Fruit fly (Drosophila melanogaster) whole organism, embryonic: ENCODE measurements around the gene CG42591.
A peak's percentile ranks its signal among the peaks of the same experiment; 100 is the strongest.

Source experiments
- Blimp-1 ChIP-seq: fragments of 200-800 bp; sonication (Bioruptor generic); optimal IDR thresholded peaks from 3 replicates; lab custom pipeline; 2018; ENCODE audit warnings: missing biosample characterization, missing genetic modification characterization, mild to moderate bottlenecking, moderate library complexity, missing genetic modification reagents
- CG10267 ChIP-seq: fragments of 200-800 bp; sonication (Bioruptor generic); optimal IDR thresholded peaks from 2 replicates; lab custom pipeline; 2018; ENCODE audit warnings: missing biosample characterization, mild to moderate bottlenecking, missing genetic modification characterization, moderate library complexity
- CG10959 ChIP-seq: fragments of 200-800 bp; sonication (Bioruptor generic); IDR thresholded peaks from 2 replicates; pipeline ENCODE4 v1.3.6; 2022; ENCODE audit warnings: missing biosample characterization, missing genetic modification characterization
- CG11085 ChIP-seq: fragments of 200-800 bp; sonication (Bioruptor generic); IDR thresholded peaks from 2 replicates; pipeline ENCODE4 v1.3.6; 2022; ENCODE audit warnings: missing biosample characterization, missing genetic modification characterization
- CG12219 ChIP-seq: fragments of 200-800 bp; sonication (Bioruptor generic); optimal IDR thresholded peaks from 3 replicates; lab custom pipeline; 2018; ENCODE audit warnings: missing biosample characterization, mild to moderate bottlenecking, missing genetic modification characterization
- CG12942 ChIP-seq: fragments of 200-800 bp; sonication (Bioruptor generic); optimal IDR thresholded peaks from 3 replicates; lab custom pipeline; 2016; ENCODE audit warnings: missing biosample characterization, missing genetic modification characterization
- CG13287 ChIP-seq: fragments of 200-800 bp; sonication (Bioruptor generic); IDR thresholded peaks from 2 replicates; pipeline ENCODE4 v1.3.6; 2022; ENCODE audit warnings: missing biosample characterization, missing genetic modification characterization; ENCODE audit not compliant: partially characterized antibody
- CG13296 ChIP-seq: fragments of 200-800 bp; sonication (Bioruptor generic); optimal IDR thresholded peaks from 3 replicates; lab custom pipeline; 2018; ENCODE audit warnings: missing biosample characterization, mild to moderate bottlenecking, missing genetic modification characterization
- CG13775 ChIP-seq: fragments of 200-800 bp; sonication (Bioruptor generic); optimal IDR thresholded peaks from 3 replicates; lab custom pipeline; 2017; ENCODE audit warnings: missing biosample characterization, mild to moderate bottlenecking, missing genetic modification characterization
- CG14965 ChIP-seq: fragments of 200-800 bp; sonication (Bioruptor generic); optimal IDR thresholded peaks from 2 replicates; lab custom pipeline; 2016; ENCODE audit warnings: missing biosample characterization, missing genetic modification characterization, borderline replicate concordance
- CG15269 ChIP-seq: fragments of 200-800 bp; sonication (Bioruptor generic); optimal IDR thresholded peaks from 2 replicates; lab custom pipeline; 2018; ENCODE audit warnings: missing biosample characterization, mild to moderate bottlenecking, missing genetic modification characterization, moderate library complexity
- CG15601 ChIP-seq: fragments of 200-800 bp; sonication (Bioruptor generic); optimal IDR thresholded peaks from 3 replicates; lab custom pipeline; 2019; ENCODE audit warnings: missing biosample characterization, mild to moderate bottlenecking, missing genetic modification characterization, moderate library complexity
- CG17912 ChIP-seq: fragments of 200-800 bp; sonication (Bioruptor generic); optimal IDR thresholded peaks from 2 replicates; lab custom pipeline; 2018; ENCODE audit warnings: missing biosample characterization, mild to moderate bottlenecking, missing genetic modification characterization
- CG3065 ChIP-seq: fragments of 200-800 bp; sonication (Bioruptor generic); optimal IDR thresholded peaks from 2 replicates; lab custom pipeline; 2016; ENCODE audit warnings: missing biosample characterization, missing genetic modification characterization
- CG31365 ChIP-seq: fragments of 200-800 bp; sonication (Bioruptor generic); optimal IDR thresholded peaks from 2 replicates; lab custom pipeline; 2018; ENCODE audit warnings: missing biosample characterization, mild to moderate bottlenecking, missing genetic modification characterization
- CG31388 ChIP-seq: fragments of 200-800 bp; sonication (Bioruptor generic); optimal IDR thresholded peaks from 2 replicates; lab custom pipeline; 2016; ENCODE audit warnings: missing biosample characterization, missing genetic modification characterization
- CG5180 ChIP-seq: fragments of 200-800 bp; sonication (Bioruptor generic); optimal IDR thresholded peaks from 3 replicates; lab custom pipeline; 2017; ENCODE audit warnings: missing biosample characterization, missing genetic modification characterization, mild to moderate bottlenecking, moderate library complexity, missing genetic modification reagents
- CG6689 ChIP-seq: fragments of 200-800 bp; sonication (Bioruptor generic); IDR thresholded peaks from 2 replicates; pipeline ENCODE4 v1.3.6; 2022; ENCODE audit warnings: missing biosample characterization, missing genetic modification characterization
- CG7372 ChIP-seq: fragments of 200-800 bp; sonication (Bioruptor generic); IDR thresholded peaks from 2 replicates; pipeline ENCODE4 v1.3.6; 2022; ENCODE audit warnings: missing biosample characterization, missing genetic modification characterization
- Chrac-16 ChIP-seq: fragments of 200-800 bp; sonication (Bioruptor generic); optimal IDR thresholded peaks from 3 replicates; lab custom pipeline; 2016; ENCODE audit warnings: missing biosample characterization, missing genetic modification characterization
- Dad ChIP-seq: fragments of 200-800 bp; sonication (Bioruptor generic); optimal IDR thresholded peaks from 3 replicates; lab custom pipeline; 2016; ENCODE audit warnings: missing biosample characterization, missing genetic modification characterization
- Dip3 ChIP-seq: fragments of 200-800 bp; sonication (Bioruptor generic); optimal IDR thresholded peaks from 3 replicates; lab custom pipeline; 2016; ENCODE audit warnings: missing biosample characterization, missing genetic modification characterization
- E2f1 ChIP-seq: fragments of 200-800 bp; sonication (Bioruptor generic); IDR thresholded peaks from 2 replicates; pipeline ENCODE4 v1.3.6; 2022; ENCODE audit warnings: missing biosample characterization, missing genetic modification characterization
- E2f2 ChIP-seq: fragments of 200-800 bp; sonication (Bioruptor generic); IDR thresholded peaks from 2 replicates; pipeline ENCODE4 v1.3.6; 2022; ENCODE audit warnings: missing biosample characterization, missing genetic modification characterization
- Eip74EF ChIP-seq, 2 experiments: fragments of 200-800 bp in 1 of 2; fragments of >200 bp in 1 of 2; sonication (Bioruptor generic) in 1 of 2; optimal IDR thresholded peaks; 2 replicates each; lab custom pipeline; 2017 to 2019; ENCODE audit warnings: missing biosample characterization in 2 of 2, missing genetic modification characterization in 2 of 2, mild to moderate bottlenecking in 1 of 2, moderate library complexity in 1 of 2
- Fer1 ChIP-seq: fragments of 200-800 bp; sonication (Bioruptor generic); optimal IDR thresholded peaks from 2 replicates; lab custom pipeline; 2017; ENCODE audit warnings: missing biosample characterization, mild to moderate bottlenecking, missing genetic modification characterization
- HLH3B ChIP-seq: fragments of 200-800 bp; sonication (Bioruptor generic); IDR thresholded peaks from 2 replicates; pipeline ENCODE4 v1.3.6; 2022; ENCODE audit warnings: missing biosample characterization, missing genetic modification characterization
- Hmr ChIP-seq: fragments of 200-800 bp; sonication (Bioruptor generic); optimal IDR thresholded peaks from 3 replicates; lab custom pipeline; 2017; ENCODE audit warnings: mild to moderate bottlenecking, missing biosample characterization, missing genetic modification reagents, missing genetic modification characterization
- Hr39 ChIP-seq: fragments of >200 bp; optimal IDR thresholded peaks from 2 replicates; lab custom pipeline; 2017
- Hr51 ChIP-seq, 2 experiments: fragments of 200-800 bp; sonication (Bioruptor generic); optimal IDR thresholded peaks; 2 replicates in 1 of 2; 3 replicates in 1 of 2; lab custom pipeline; 2016 to 2018; ENCODE audit warnings: missing biosample characterization in 2 of 2, missing genetic modification characterization in 2 of 2, mild to moderate bottlenecking in 1 of 2, moderate library complexity in 1 of 2
- Mes4 ChIP-seq: fragments of 200-800 bp; sonication (Bioruptor generic); optimal IDR thresholded peaks from 2 replicates; lab custom pipeline; 2016; ENCODE audit warnings: missing biosample characterization, missing genetic modification characterization
- Ptx1 ChIP-seq: fragments of 200-800 bp; sonication (Bioruptor generic); IDR thresholded peaks from 2 replicates; pipeline ENCODE4 v1.3.6; 2022; ENCODE audit warnings: missing biosample characterization, missing genetic modification characterization
- Ravus ChIP-seq: fragments of 200-800 bp; sonication (Bioruptor generic); IDR thresholded peaks from 2 replicates; pipeline ENCODE4 v1.3.6; 2022; ENCODE audit warnings: missing biosample characterization, missing genetic modification characterization
- Xbp1 ChIP-seq: fragments of 200-800 bp; sonication (Bioruptor generic); optimal IDR thresholded peaks from 3 replicates; lab custom pipeline; 2016; ENCODE audit warnings: missing biosample characterization, mild to moderate bottlenecking, missing genetic modification characterization
- aop ChIP-seq: fragments of 200-800 bp; sonication (Bioruptor generic); IDR thresholded peaks from 2 replicates; pipeline ENCODE4 v1.3.6; 2022; ENCODE audit warnings: missing biosample characterization, missing genetic modification characterization
- ato ChIP-seq: fragments of 200-800 bp; sonication (Bioruptor generic); IDR thresholded peaks from 2 replicates; pipeline ENCODE4 v1.3.6; 2022; ENCODE audit warnings: missing biosample characterization, missing genetic modification characterization; ENCODE audit not compliant: partially characterized antibody
- btn ChIP-seq: fragments of 200-800 bp; sonication (Bioruptor generic); optimal IDR thresholded peaks from 2 replicates; lab custom pipeline; 2016; ENCODE audit warnings: missing biosample characterization, missing genetic modification characterization
- cg ChIP-seq: fragments of 200-800 bp; sonication (Bioruptor generic); optimal IDR thresholded peaks from 3 replicates; lab custom pipeline; 2019; ENCODE audit warnings: missing biosample characterization, mild to moderate bottlenecking, missing genetic modification characterization, moderate library complexity
- en ChIP-seq: fragments of 200-800 bp; sonication (Bioruptor generic); optimal IDR thresholded peaks from 2 replicates; lab custom pipeline; 2016; ENCODE audit warnings: missing biosample characterization, missing genetic modification characterization
- lbe ChIP-seq: fragments of 200-800 bp; sonication (Bioruptor generic); optimal IDR thresholded peaks from 2 replicates; lab custom pipeline; 2016; ENCODE audit warnings: missing biosample characterization, mild to moderate bottlenecking, missing genetic modification characterization
- maf-S ChIP-seq: fragments of 200-800 bp; sonication (Bioruptor generic); optimal IDR thresholded peaks from 2 replicates; lab custom pipeline; 2016; ENCODE audit warnings: missing biosample characterization, missing genetic modification characterization
- onecut ChIP-seq: fragments of 200-800 bp; sonication (Bioruptor generic); IDR thresholded peaks from 2 replicates; pipeline ENCODE4 v1.3.6; 2022; ENCODE audit warnings: missing biosample characterization, missing genetic modification characterization
- phol ChIP-seq: fragments of 200-800 bp; sonication (Bioruptor generic); optimal IDR thresholded peaks from 3 replicates; lab custom pipeline; 2018; ENCODE audit warnings: missing biosample characterization, mild to moderate bottlenecking, missing genetic modification characterization, moderate library complexity
- pros ChIP-seq: fragments of 200-800 bp; sonication (Bioruptor generic); optimal IDR thresholded peaks from 3 replicates; lab custom pipeline; 2019; ENCODE audit warnings: missing biosample characterization, mild to moderate bottlenecking, missing genetic modification characterization, moderate library complexity
- pum ChIP-seq: fragments of 200-800 bp; sonication (Bioruptor generic); optimal IDR thresholded peaks from 2 replicates; lab custom pipeline; 2016; ENCODE audit warnings: missing biosample characterization, missing genetic modification characterization
- rib ChIP-seq: fragments of 200-800 bp; sonication (Bioruptor generic); IDR thresholded peaks from 2 replicates; pipeline ENCODE4 v1.3.6; 2022; ENCODE audit warnings: missing biosample characterization, missing genetic modification characterization
- sc ChIP-seq, 3 experiments: fragments of >200 bp in 2 of 3; fragments of 200-800 bp in 1 of 3; sonication (Bioruptor generic) in 1 of 3; optimal IDR thresholded peaks; 2 replicates in 2 of 3; 3 replicates in 1 of 3; lab custom pipeline; 2017; ENCODE audit warnings: mild to moderate bottlenecking in 1 of 3, missing biosample characterization in 1 of 3, missing genetic modification characterization in 1 of 3, missing genetic modification reagents in 1 of 3
- sug ChIP-seq: fragments of 200-800 bp; optimal IDR thresholded peaks from 2 replicates; lab custom pipeline; 2019; ENCODE audit warnings: missing biosample characterization, mild to moderate bottlenecking, missing genetic modification characterization, moderate library complexity
- usp ChIP-seq: fragments of >200 bp; optimal IDR thresholded peaks from 2 replicates; lab custom pipeline; 2017; ENCODE audit warnings: missing biosample characterization, missing genetic modification characterization
- vnd ChIP-seq: fragments of 200-800 bp; sonication (Bioruptor generic); IDR thresholded peaks from 3 replicates; pipeline ENCODE4 v1.3.6; 2022; ENCODE audit warnings: missing biosample characterization, missing genetic modification characterization; ENCODE audit not compliant: partially characterized antibody
- wor ChIP-seq: fragments of 200-800 bp; sonication (Bioruptor generic); IDR thresholded peaks from 2 replicates; pipeline ENCODE4 v1.3.6; 2022; ENCODE audit warnings: missing biosample characterization, missing genetic modification characterization

The CG42591 gene

DNA sequence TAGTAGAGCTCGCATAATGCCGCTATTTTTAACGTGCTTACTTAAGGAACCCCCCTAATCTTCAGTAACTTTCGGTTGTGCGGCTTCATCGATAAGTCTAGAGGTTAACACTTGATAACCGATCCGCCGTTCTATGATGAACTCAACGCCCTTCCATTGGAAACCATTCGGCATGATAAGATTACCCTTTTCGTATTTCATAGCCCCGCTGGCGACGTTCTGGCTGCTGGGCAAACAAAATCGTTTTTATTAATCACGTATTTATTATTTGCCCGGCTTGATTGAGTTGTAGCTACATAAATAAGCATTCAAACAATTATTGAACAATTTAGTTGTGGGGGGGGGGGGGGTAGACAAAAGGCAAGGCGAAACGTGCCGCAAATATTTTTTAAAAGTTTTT lies 23.8 kb upstream of the CG42591 start (continued):
- TF ChIP-seq Blimp-1 (no peak), lbe (GFP tag; lab: Kevin White, UChicago) (no peak), Eip74EF (GFP tag; optimal IDR thresholded peaks at IDR 0.05; lab: Kevin White, UChicago) (peak in 1 of 2 experiments; percentile 2), CG10959 (GFP tag; lab: Robert Waterston, UW) (no peak), rib (GFP tag; lab: Robert Waterston, UW) (no peak), CG3065 (no peak), Ptx1 (GFP tag; lab: Robert Waterston, UW) (no peak), btn (GFP tag; lab: Kevin White, UChicago) (no peak), Xbp1 (GFP tag; lab: Kevin White, UChicago) (no peak), Dad (GFP tag; lab: Kevin White, UChicago) (no peak), CG13775 (GFP tag; lab: Kevin White, UChicago) (no peak), ato (no peak), sug (peak; percentile 88), Hr51 (GFP tag; optimal IDR thresholded peaks at IDR 0.05; lab: Kevin White, UChicago) (no peak), Chrac-16 (GFP tag; lab: Kevin White, UChicago) (no peak), en (GFP tag; lab: Kevin White, UChicago) (no peak), usp (GFP tag; lab: Kevin White, UChicago) (no peak), CG17912 (no peak), onecut (GFP tag; lab: Robert Waterston, UW) (no peak), phol (tag; lab: Kevin White, UChicago) (no peak), CG31388 (GFP tag; lab: Kevin White, UChicago) (no peak), Hr39 (lab: Kevin White, UChicago) (no peak), aop (no peak), Hmr (GFP tag; lab: Kevin White, UChicago) (peak; percentile 68), cg (no peak), vnd (no peak), sc (optimal IDR thresholded peaks at IDR 0.05; lab: Kevin White, UChicago) (no peak), sc (GFP tag; optimal IDR thresholded peaks at IDR 0.05; lab: Kevin White, UChicago) (no peak), CG6689 (GFP tag; lab: Robert Waterston, UW) (no peak), CG11085 (GFP tag; lab: Robert Waterston, UW) (no peak), CG10267 (tag; lab: Kevin White, UChicago) (no peak), CG5180 (GFP tag; lab: Kevin White, UChicago) (no peak), Dip3 (GFP tag; lab: Kevin White, UChicago) (no peak), pum (GFP tag; lab: Kevin White, UChicago) (no peak), CG7372 (GFP tag; lab: Robert Waterston, UW) (no peak), Fer1 (GFP tag; lab: Kevin White, UChicago) (peak; percentile 47), CG12942 (GFP tag; lab: Kevin White, UChicago) (no peak), E2f2 (no peak), CG31365 (tag; lab: Kevin White, UChicago) (no peak), Mes4 (GFP tag; lab: Kevin White, UChicago) (no peak), CG14965 (GFP tag; lab: Kevin White, UChicago) (no peak), CG13287 (GFP tag; lab: Robert Waterston, UW) (no peak), CG12219 (GFP tag; lab: Kevin White, UChicago) (no peak), E2f1 (GFP tag; lab: Robert Waterston, UW) (no peak), CG15601 (tag; lab: Kevin White, UChicago) (no peak), pros (GFP tag; lab: Kevin White, UChicago) (no peak), Ravus (GFP tag; lab: Robert Waterston, UW) (no peak), CG15269 (tag; lab: Kevin White, UChicago) (peak; percentile 44), wor (GFP tag; lab: Robert Waterston, UW) (no peak), CG13296 (GFP tag; lab: Kevin White, UChicago) (peak; percentile 71), HLH3B (no peak), maf-S (no peak)
